Worm (Caenorhabditis elegans): ENCODE data around the gene tat-1.

The tat-1 gene

DNA sequence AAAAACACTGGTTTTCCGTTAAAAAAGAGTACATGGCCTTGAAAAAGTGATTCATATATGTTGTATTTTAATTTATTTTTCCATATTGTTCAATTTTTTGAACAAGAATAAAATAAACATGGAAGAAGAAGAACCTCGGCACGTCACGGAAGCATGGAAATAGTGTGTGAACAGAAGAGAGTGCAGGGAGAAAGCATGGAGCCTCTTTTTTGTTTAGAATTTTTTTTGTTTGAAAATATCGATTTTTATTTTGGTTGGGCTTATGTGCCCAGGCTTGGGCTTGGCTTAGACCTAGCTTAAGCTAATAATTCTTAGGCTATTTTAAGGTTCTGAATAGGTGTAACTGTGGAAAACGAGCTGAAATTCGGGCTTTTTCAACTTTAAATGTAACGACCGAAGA lies at the start of gene tat-1:
Gene tat-1, minus strand, starts transcription at position 11 of the 400 bp plus-strand sequence.
- no peak for TF ChIP-seq unc-62 (GFP tag; optimal IDR thresholded peaks at IDR 0.05)

- no peak for TF ChIP-seq unc-62 (GFP tag; optimal IDR thresholded peaks at IDR 0.05)
These were observed 49.1 kb upstream of the tat-1 start for ce11 chrIII:12470589-12470988.

- TF ChIP-seq unc-62 (GFP tag; optimal IDR thresholded peaks at IDR 0.05): no peak
These were observed 48.3 kb upstream of the tat-1 start for ce11 chrIII:12469800-12470199.

ce11 chrIII:12468869-12469268 lies 47.4 kb upstream of the tat-1 start, which contains the start of gene Y49E10.29:
Y49E10.29 (plus strand) TSS chrIII:12469169.
- TF ChIP-seq unc-62 (GFP tag; optimal IDR thresholded peaks at IDR 0.05): no peak

DNA sequence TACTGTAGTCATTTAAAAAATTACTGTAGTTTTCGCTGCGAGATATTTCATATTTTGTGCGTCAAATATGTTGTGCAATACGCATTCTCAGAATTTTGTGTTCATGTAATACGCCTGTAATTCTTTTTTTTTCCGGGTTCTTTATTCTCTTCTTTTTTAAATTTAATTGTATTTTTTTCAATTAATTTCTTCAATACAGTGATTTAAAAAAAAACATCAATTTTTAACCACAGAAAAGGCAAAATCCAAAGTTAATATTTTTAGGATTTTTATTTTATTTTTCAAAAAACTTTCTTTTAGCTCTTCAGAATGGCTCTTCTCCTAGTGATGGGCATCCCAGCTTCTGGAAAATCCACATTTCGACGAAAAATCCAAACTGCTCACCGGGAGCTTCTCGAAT lies 44.8 kb upstream of the tat-1 start, which contains the start of gene pstk-1:
Gene pstk-1, plus strand, starts transcription at position 301 of the 400 bp plus-strand sequence.
- no peak for TF ChIP-seq unc-62 (GFP tag; optimal IDR thresholded peaks at IDR 0.05)

DNA sequence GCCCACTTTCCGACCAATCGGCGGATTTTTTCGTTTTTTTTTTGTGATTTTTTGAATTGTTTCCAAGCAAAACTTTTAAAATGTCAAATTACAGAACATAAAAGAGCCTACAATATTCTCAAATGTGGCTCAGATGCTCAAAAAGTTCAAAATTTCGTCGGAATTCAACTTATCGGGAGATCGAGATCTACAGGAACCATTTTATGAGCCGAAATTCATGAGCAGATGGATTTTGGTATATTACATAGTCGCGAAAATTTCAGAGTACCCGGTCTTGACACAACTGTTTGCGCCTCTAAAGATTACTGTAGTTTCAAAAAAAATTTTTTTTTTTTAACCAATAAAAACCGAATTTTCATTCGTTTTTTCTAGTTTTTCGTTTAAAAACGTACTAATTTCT lies 37.5 kb upstream of the tat-1 start:
- no peak for TF ChIP-seq unc-62 (GFP tag; optimal IDR thresholded peaks at IDR 0.05)

ce11 chrIII:12456801-12457647 lies 35.5 kb upstream of the tat-1 start, which contains the start of the genes scav-3 and Y49E10.21:
scav-3 (minus strand) TSS chrIII:12456850.
Y49E10.21 (plus strand) TSS chrIII:12457597.
- no peak for TF ChIP-seq unc-62 (GFP tag; optimal IDR thresholded peaks at IDR 0.05)

ce11 chrIII:12455651-12456420 lies 34.3 kb upstream of the tat-1 start:
- TF ChIP-seq unc-62 (GFP tag; optimal IDR thresholded peaks at IDR 0.05): no peak

DNA sequence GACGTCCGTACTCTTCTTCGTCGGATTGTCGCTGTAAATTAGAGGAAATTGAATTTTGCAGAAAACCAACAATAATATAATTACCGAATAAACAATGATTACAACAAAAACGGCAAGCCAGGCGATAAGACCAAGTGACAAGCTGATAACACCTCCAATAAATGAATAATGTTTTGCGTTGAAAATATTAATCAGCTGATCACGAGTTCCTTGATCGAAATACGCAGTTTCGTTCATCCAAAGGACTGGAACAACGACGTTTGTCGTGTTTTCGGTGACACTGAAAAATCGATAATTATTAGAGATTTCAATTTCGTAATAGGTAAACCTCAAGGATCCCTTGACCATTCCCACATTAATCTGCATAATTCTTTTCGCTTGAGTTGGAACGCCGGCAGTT lies 32.3 kb upstream of the tat-1 start:
- no peak for TF ChIP-seq unc-62 (GFP tag; optimal IDR thresholded peaks at IDR 0.05)

DNA sequence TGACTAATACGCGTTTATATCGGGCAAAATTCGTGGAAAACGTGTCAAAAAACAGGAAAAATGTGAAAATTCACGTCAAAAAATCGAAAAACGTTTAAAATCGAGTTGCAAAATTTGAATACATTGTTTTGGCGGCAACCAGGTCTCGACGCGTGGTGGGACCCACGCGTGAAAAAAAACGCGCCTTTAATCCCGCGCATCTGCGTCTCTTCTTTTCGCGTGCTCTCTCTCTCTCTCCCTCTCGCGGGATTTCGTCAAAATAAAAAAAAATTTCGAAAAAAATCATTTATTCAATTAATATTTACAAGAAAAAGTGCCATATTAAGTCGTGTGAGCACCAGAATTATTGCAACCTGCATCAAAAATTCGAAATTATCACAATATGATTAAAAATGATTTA lies 31.8 kb upstream of the tat-1 start, which contains the start of gene ani-1:
Gene ani-1, minus strand, starts transcription at position 61 of the 400 bp plus-strand sequence.
- TF ChIP-seq unc-62 (GFP tag; optimal IDR thresholded peaks at IDR 0.05): no peak

DNA sequence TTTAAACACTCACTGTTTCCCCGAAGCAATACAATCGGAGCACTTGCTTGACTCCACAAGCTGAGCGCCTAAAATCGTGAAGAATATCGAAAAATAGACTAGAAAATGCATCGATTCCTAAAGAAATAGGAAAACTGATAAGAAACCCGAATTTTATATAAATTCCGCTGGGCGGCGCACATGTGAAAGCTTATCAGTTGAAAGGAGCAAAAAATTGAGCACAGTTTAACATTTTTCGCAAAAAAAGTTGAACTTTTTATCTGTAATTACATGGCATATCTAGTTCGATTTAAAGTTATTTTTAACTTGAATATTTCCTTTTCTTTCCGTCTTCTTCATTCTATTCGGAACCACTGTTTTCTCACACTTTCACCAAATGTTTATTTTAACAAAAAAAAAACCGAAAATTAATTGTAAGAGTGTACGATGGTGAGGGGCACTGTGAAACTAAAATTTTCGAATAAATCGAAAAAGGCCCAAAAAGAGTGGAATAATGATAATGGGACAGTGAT lies 24.5 kb upstream of the tat-1 start, which contains the start of gene Y49E10.18:
Gene Y49E10.18, minus strand, starts transcription at position 116 of the 512 bp plus-strand sequence.
- TF ChIP-seq unc-62 (GFP tag; optimal IDR thresholded peaks at IDR 0.05): no peak

- TF ChIP-seq unc-62 (GFP tag; optimal IDR thresholded peaks at IDR 0.05): no peak
These were observed 23.7 kb upstream of the tat-1 start for ce11 chrIII:12445223-12445622.

DNA sequence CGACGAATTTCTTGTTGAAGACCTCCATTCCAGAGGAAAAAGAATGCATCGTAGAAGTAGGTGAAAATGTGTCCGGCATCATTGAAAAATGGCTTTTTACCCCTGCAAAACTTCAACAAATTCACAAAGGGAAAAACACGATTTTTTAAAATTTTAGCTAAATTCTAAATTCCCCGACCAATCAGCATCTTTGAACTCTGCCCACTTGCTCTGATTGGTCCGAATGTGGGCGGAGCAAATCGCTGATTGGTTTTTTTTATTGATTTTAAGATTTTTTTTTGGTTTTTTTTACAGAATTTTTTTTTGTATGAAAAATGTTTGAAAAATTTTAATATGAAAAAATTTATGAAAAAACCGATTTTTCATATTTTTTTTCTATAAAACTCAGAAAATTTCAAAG lies 22.4 kb upstream of the tat-1 start:
- no peak for TF ChIP-seq unc-62 (GFP tag; optimal IDR thresholded peaks at IDR 0.05)

DNA sequence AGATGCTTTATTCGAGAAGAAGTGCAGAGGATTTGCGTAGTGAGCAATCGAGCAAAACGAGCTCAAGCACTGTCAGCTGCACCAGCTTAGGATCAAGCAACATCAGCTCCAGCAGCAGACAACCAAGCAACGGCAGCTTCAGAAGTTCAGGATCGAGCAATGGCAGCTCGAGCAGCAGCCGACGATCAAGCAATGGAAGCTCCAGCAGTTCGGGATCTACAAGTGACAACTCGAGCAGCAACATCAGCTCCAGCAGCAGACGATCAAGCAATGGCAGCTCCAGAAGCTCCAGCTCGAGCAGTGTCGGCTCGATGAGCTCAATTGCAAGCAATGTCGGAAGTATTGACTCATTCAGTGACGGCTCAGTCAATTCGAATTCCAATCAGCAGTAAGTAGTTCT lies 17.5 kb upstream of the tat-1 start:
- no peak for TF ChIP-seq unc-62 (GFP tag; optimal IDR thresholded peaks at IDR 0.05)

DNA sequence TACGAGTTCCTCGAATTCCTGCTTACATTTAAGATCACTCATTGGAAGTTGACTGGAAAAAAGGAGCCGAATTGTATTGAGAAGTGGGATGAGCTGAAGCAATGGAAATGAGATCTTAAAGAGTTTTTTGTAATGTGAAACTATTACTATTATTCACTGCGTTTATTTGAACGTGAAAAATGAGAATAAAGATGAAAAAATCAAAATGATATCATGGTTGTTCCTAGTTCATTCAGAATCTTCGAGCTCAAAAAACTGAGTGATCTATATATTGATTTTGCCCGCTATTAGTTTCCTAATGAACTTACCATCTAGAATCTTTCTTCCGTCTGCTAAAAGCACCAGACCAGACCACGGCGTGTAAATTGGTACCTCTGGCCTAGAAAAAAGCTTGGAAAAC lies 15.5 kb upstream of the tat-1 start:
- no peak for TF ChIP-seq unc-62 (GFP tag; optimal IDR thresholded peaks at IDR 0.05)

DNA sequence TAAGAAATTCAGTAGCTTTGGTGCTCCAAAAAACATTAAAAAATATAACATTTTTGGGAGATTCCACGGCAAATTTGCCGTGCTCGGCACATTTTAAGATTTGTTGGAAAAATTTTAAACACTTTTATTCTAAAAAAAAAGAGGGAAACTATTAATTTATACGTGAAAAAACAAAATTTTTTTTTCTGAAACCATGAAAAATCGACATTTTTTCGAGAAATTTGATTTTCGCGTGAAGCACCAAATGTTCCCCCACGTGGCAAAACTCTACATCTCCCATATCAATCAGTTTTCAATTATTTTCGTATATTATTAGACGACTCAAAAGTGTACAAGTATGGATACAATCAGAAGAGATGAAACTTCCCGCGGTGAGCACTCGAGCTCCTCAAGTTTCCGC lies 14.7 kb upstream of the tat-1 start, which contains the start of gene fbxa-218:
Gene fbxa-218, plus strand, starts transcription at position 301 of the 400 bp plus-strand sequence.
- no peak for TF ChIP-seq unc-62 (GFP tag; optimal IDR thresholded peaks at IDR 0.05)
